Fruit fly (Drosophila melanogaster) whole organism, pupa: ENCODE results near the gene CG1571.

Experiments used
- CG17806 ChIP-seq: fragments of 200-800 bp; sonication (Bioruptor generic); optimal IDR thresholded peaks from 2 replicates; lab custom pipeline; 2018; ENCODE audit warnings: missing biosample characterization, mild to moderate bottlenecking, missing genetic modification characterization, moderate library complexity
- EcR ChIP-seq: fragments of 200-800 bp; sonication (Bioruptor generic); optimal IDR thresholded peaks from 3 replicates; lab custom pipeline; 2019; ENCODE audit warnings: missing biosample characterization, missing genetic modification characterization, mild to moderate bottlenecking, moderate library complexity, missing genetic modification reagents
- rn ChIP-seq: fragments of 200-800 bp; sonication (Bioruptor generic); IDR thresholded peaks from 2 replicates; pipeline ENCODE4 v1.3.6; 2022; ENCODE audit warnings: missing biosample characterization, missing genetic modification characterization

dm6 chrX:8046520-8046919, 29.2 kb upstream of the CG1571 start:
- TF ChIP-seq rn (no peak), CG17806 (tag; lab: Kevin White, UChicago) (no peak), EcR (GFP tag; lab: Kevin White, UChicago) (no peak)
